Fruit fly (Drosophila melanogaster) whole organism, embryonic: Measurements from ENCODE around the gene ph-p.

ENCODE experiments used
- Atf3 ChIP-seq: fragments of 200-800 bp; sonication (Bioruptor generic); optimal IDR thresholded peaks from 3 replicates; lab custom pipeline; 2016; ENCODE audit warnings: missing biosample characterization, missing genetic modification characterization
- BtbVII ChIP-seq: fragments of 200-800 bp; sonication (Bioruptor generic); optimal IDR thresholded peaks from 3 replicates; lab custom pipeline; 2017; ENCODE audit warnings: missing biosample characterization, mild to moderate bottlenecking, missing genetic modification characterization
- CG10209 ChIP-seq: fragments of 200-800 bp; sonication (Bioruptor generic); optimal IDR thresholded peaks from 3 replicates; lab custom pipeline; 2017; ENCODE audit warnings: missing biosample characterization, mild to moderate bottlenecking, missing genetic modification characterization, missing genetic modification reagents
- CG1024 ChIP-seq: fragments of 200-800 bp; sonication (Bioruptor generic); IDR thresholded peaks from 2 replicates; pipeline ENCODE4 v1.3.6; 2022; ENCODE audit warnings: missing biosample characterization, missing genetic modification characterization
- CG11695 ChIP-seq: fragments of 200-800 bp; sonication (Bioruptor generic); IDR thresholded peaks from 3 replicates; pipeline ENCODE4 v1.3.6; 2022; ENCODE audit warnings: missing biosample characterization, missing genetic modification characterization
- CG1233 ChIP-seq: fragments of 200-800 bp; sonication (Bioruptor generic); optimal IDR thresholded peaks from 4 replicates; lab custom pipeline; 2018; ENCODE audit warnings: missing biosample characterization, mild to moderate bottlenecking, missing genetic modification characterization
- CG13123 ChIP-seq: fragments of 200-800 bp; sonication (Bioruptor generic); optimal IDR thresholded peaks from 2 replicates; lab custom pipeline; 2016; ENCODE audit warnings: missing biosample characterization, missing genetic modification characterization
- CG13296 ChIP-seq: fragments of 200-800 bp; sonication (Bioruptor generic); optimal IDR thresholded peaks from 3 replicates; lab custom pipeline; 2018; ENCODE audit warnings: missing biosample characterization, mild to moderate bottlenecking, missing genetic modification characterization
- CG14710 ChIP-seq: fragments of 200-800 bp; sonication (Bioruptor generic); optimal IDR thresholded peaks from 3 replicates; lab custom pipeline; 2019; ENCODE audit warnings: missing biosample characterization, mild to moderate bottlenecking, missing genetic modification characterization, moderate library complexity
- CG1603 ChIP-seq: fragments of 200-800 bp; sonication (Bioruptor generic); optimal IDR thresholded peaks from 2 replicates; lab custom pipeline; 2019; ENCODE audit warnings: missing biosample characterization, mild to moderate bottlenecking, missing genetic modification characterization, moderate library complexity
- CG16815 ChIP-seq: fragments of 200-800 bp; sonication (Bioruptor generic); optimal IDR thresholded peaks from 3 replicates; lab custom pipeline; 2017; ENCODE audit warnings: missing biosample characterization, mild to moderate bottlenecking, missing genetic modification characterization
- CG17912 ChIP-seq: fragments of 200-800 bp; sonication (Bioruptor generic); optimal IDR thresholded peaks from 2 replicates; lab custom pipeline; 2018; ENCODE audit warnings: missing biosample characterization, mild to moderate bottlenecking, missing genetic modification characterization
- CG2202 ChIP-seq: fragments of 200-800 bp; sonication (Bioruptor generic); optimal IDR thresholded peaks from 2 replicates; lab custom pipeline; 2018; ENCODE audit warnings: missing biosample characterization, mild to moderate bottlenecking, missing genetic modification characterization
- CG2889 ChIP-seq: fragments of 200-800 bp; sonication (Bioruptor generic); IDR thresholded peaks from 3 replicates; pipeline ENCODE4 v1.3.6; 2022; ENCODE audit warnings: missing biosample characterization, missing genetic modification characterization
- CG32772 ChIP-seq: fragments of 200-800 bp; sonication (Bioruptor generic); IDR thresholded peaks from 2 replicates; pipeline ENCODE4 v1.3.6; 2022; ENCODE audit warnings: missing biosample characterization, missing genetic modification characterization
- CG5953 ChIP-seq: fragments of 200-800 bp; sonication (Bioruptor generic); IDR thresholded peaks from 2 replicates; pipeline ENCODE4 v1.3.6; 2022; ENCODE audit warnings: missing biosample characterization, missing genetic modification characterization
- CG8944 ChIP-seq: fragments of 200-800 bp; sonication (Bioruptor generic); optimal IDR thresholded peaks from 3 replicates; lab custom pipeline; 2016; ENCODE audit warnings: missing biosample characterization, missing genetic modification characterization
- Dll ChIP-seq: fragments of 200-800 bp; sonication (Bioruptor generic); IDR thresholded peaks from 4 replicates; pipeline ENCODE4 v1.3.6; 2022; ENCODE audit warnings: missing biosample characterization, missing genetic modification characterization; ENCODE audit not compliant: partially characterized antibody
- ERR ChIP-seq: fragments of 200-800 bp; sonication (Bioruptor generic); optimal IDR thresholded peaks from 2 replicates; lab custom pipeline; 2016; ENCODE audit warnings: missing biosample characterization, missing genetic modification characterization
- Fer3 ChIP-seq: fragments of 200-800 bp; sonication (Bioruptor generic); optimal IDR thresholded peaks from 2 replicates; lab custom pipeline; 2018; ENCODE audit warnings: missing biosample characterization, mild to moderate bottlenecking, missing genetic modification characterization, moderate library complexity
- Gsc ChIP-seq: fragments of 200-800 bp; sonication (Bioruptor generic); IDR thresholded peaks from 2 replicates; pipeline ENCODE4 v1.3.6; 2022; ENCODE audit warnings: missing biosample characterization, missing genetic modification characterization
- HmgD ChIP-seq: fragments of 200-800 bp; sonication (Bioruptor generic); optimal IDR thresholded peaks from 3 replicates; lab custom pipeline; 2016; ENCODE audit warnings: missing biosample characterization, missing genetic modification characterization
- HmgZ ChIP-seq: fragments of 200-800 bp; sonication (Bioruptor generic); optimal IDR thresholded peaks from 2 replicates; lab custom pipeline; 2018; ENCODE audit warnings: missing biosample characterization, mild to moderate bottlenecking, missing genetic modification characterization
- Hmx ChIP-seq: fragments of 200-800 bp; sonication (Bioruptor generic); optimal IDR thresholded peaks from 2 replicates; lab custom pipeline; 2016; ENCODE audit warnings: missing biosample characterization, missing genetic modification characterization
- Hr3 ChIP-seq: fragments of 200-800 bp; sonication (Bioruptor generic); optimal IDR thresholded peaks from 3 replicates; lab custom pipeline; 2016; ENCODE audit warnings: missing biosample characterization, missing genetic modification characterization
- Hr51 ChIP-seq, 2 experiments: fragments of 200-800 bp; sonication (Bioruptor generic); optimal IDR thresholded peaks; 2 replicates in 1 of 2; 3 replicates in 1 of 2; lab custom pipeline; 2016 to 2018; ENCODE audit warnings: missing biosample characterization in 2 of 2, missing genetic modification characterization in 2 of 2, mild to moderate bottlenecking in 1 of 2, moderate library complexity in 1 of 2
- Lpt ChIP-seq: fragments of >200 bp; optimal IDR thresholded peaks from 2 replicates; lab custom pipeline; 2018; ENCODE audit warnings: missing biosample characterization, missing genetic modification characterization
- MTF-1 ChIP-seq: fragments of 200-800 bp; sonication (Bioruptor generic); optimal IDR thresholded peaks from 2 replicates; lab custom pipeline; 2018; ENCODE audit warnings: missing biosample characterization, mild to moderate bottlenecking, missing genetic modification characterization, borderline replicate concordance
- Neu2 ChIP-seq: fragments of 200-800 bp; sonication (Bioruptor generic); optimal IDR thresholded peaks from 3 replicates; lab custom pipeline; 2016; ENCODE audit warnings: missing biosample characterization, missing genetic modification characterization, borderline replicate concordance
- Nf-YB ChIP-seq: fragments of 200-800 bp; sonication (Bioruptor generic); optimal IDR thresholded peaks from 3 replicates; lab custom pipeline; 2019; ENCODE audit warnings: missing biosample characterization, mild to moderate bottlenecking, missing genetic modification characterization, moderate library complexity
- Oaz ChIP-seq: fragments of 200-800 bp; sonication (Bioruptor generic); IDR thresholded peaks from 2 replicates; pipeline ENCODE4 v1.3.6; 2022; ENCODE audit warnings: missing biosample characterization, missing genetic modification characterization
- Side ChIP-seq: fragments of 200-800 bp; sonication (Bioruptor generic); optimal IDR thresholded peaks from 2 replicates; lab custom pipeline; 2016; ENCODE audit warnings: missing biosample characterization, missing genetic modification characterization
- ac ChIP-seq: fragments of 200-800 bp; sonication (Bioruptor generic); optimal IDR thresholded peaks from 3 replicates; lab custom pipeline; 2017; ENCODE audit warnings: missing biosample characterization, mild to moderate bottlenecking, missing genetic modification characterization
- az2 ChIP-seq: fragments of 200-800 bp; sonication (Bioruptor generic); optimal IDR thresholded peaks from 3 replicates; lab custom pipeline; 2016; ENCODE audit warnings: missing biosample characterization, missing genetic modification characterization
- croc ChIP-seq: fragments of 200-800 bp; sonication (Bioruptor generic); conservative IDR thresholded peaks from 3 replicates; pipeline ENCODE4 v1.3.6; 2022; ENCODE audit warnings: missing biosample characterization, missing genetic modification characterization
- crol ChIP-seq: fragments of 200-800 bp; sonication (Bioruptor generic); IDR thresholded peaks from 2 replicates; pipeline ENCODE4 v1.3.6; 2022; ENCODE audit warnings: missing biosample characterization, missing genetic modification characterization
- gcm2 ChIP-seq: fragments of 200-800 bp; sonication (Bioruptor generic); optimal IDR thresholded peaks from 2 replicates; lab custom pipeline; 2016; ENCODE audit warnings: missing biosample characterization, missing genetic modification characterization
- gro ChIP-seq: fragments of 200-800 bp; sonication (Bioruptor generic); optimal IDR thresholded peaks from 2 replicates; lab custom pipeline; 2016; ENCODE audit warnings: missing biosample characterization, missing genetic modification characterization
- lbe ChIP-seq: fragments of 200-800 bp; sonication (Bioruptor generic); optimal IDR thresholded peaks from 2 replicates; lab custom pipeline; 2016; ENCODE audit warnings: missing biosample characterization, mild to moderate bottlenecking, missing genetic modification characterization
- lola ChIP-seq, 3 experiments: fragments of >200 bp in 2 of 3; fragments of 200-800 bp in 1 of 3; sonication (Bioruptor generic) in 1 of 3; optimal IDR thresholded peaks; 2 replicates each; lab custom pipeline; 2017 to 2019; ENCODE audit warnings: missing biosample characterization in 3 of 3, missing genetic modification characterization in 3 of 3, mild to moderate bottlenecking in 1 of 3, moderate library complexity in 1 of 3
- nerfin-1 ChIP-seq: fragments of 200-800 bp; sonication (Bioruptor generic); optimal IDR thresholded peaks from 3 replicates; lab custom pipeline; 2019; ENCODE audit warnings: missing biosample characterization, mild to moderate bottlenecking, missing genetic modification characterization, moderate library complexity
- nerfin-2 ChIP-seq: fragments of 200-800 bp; sonication (Bioruptor generic); IDR thresholded peaks from 2 replicates; pipeline ENCODE4 v1.3.6; 2022; ENCODE audit warnings: missing biosample characterization, missing genetic modification characterization; ENCODE audit not compliant: partially characterized antibody
- org-1 ChIP-seq: fragments of 200-800 bp; sonication (Bioruptor generic); optimal IDR thresholded peaks from 2 replicates; lab custom pipeline; 2017; ENCODE audit warnings: missing biosample characterization, missing genetic modification characterization
- pho ChIP-seq: fragments of 200-800 bp; sonication (Bioruptor generic); optimal IDR thresholded peaks from 2 replicates; lab custom pipeline; 2016; ENCODE audit warnings: missing biosample characterization, missing genetic modification characterization
- psq ChIP-seq: fragments of 200-800 bp; sonication (Bioruptor generic); optimal IDR thresholded peaks from 2 replicates; lab custom pipeline; 2017; ENCODE audit warnings: missing biosample characterization, missing genetic modification characterization
- ro ChIP-seq: fragments of 200-800 bp; sonication (Bioruptor generic); IDR thresholded peaks from 2 replicates; pipeline ENCODE4 v1.3.6; 2022; ENCODE audit warnings: missing biosample characterization, missing genetic modification characterization
- slp2 ChIP-seq: fragments of 200-800 bp; sonication (Bioruptor generic); optimal IDR thresholded peaks from 2 replicates; lab custom pipeline; 2016; ENCODE audit warnings: missing biosample characterization, missing genetic modification characterization
- stwl ChIP-seq: fragments of 200-800 bp; sonication (Bioruptor generic); optimal IDR thresholded peaks from 3 replicates; lab custom pipeline; 2018; ENCODE audit warnings: missing biosample characterization, mild to moderate bottlenecking, missing genetic modification characterization, moderate library complexity
- wek ChIP-seq: fragments of 200-800 bp; sonication (Bioruptor generic); optimal IDR thresholded peaks from 3 replicates; lab custom pipeline; 2018; ENCODE audit warnings: missing biosample characterization, mild to moderate bottlenecking, missing genetic modification characterization, moderate library complexity

The ph-p gene

DNA sequence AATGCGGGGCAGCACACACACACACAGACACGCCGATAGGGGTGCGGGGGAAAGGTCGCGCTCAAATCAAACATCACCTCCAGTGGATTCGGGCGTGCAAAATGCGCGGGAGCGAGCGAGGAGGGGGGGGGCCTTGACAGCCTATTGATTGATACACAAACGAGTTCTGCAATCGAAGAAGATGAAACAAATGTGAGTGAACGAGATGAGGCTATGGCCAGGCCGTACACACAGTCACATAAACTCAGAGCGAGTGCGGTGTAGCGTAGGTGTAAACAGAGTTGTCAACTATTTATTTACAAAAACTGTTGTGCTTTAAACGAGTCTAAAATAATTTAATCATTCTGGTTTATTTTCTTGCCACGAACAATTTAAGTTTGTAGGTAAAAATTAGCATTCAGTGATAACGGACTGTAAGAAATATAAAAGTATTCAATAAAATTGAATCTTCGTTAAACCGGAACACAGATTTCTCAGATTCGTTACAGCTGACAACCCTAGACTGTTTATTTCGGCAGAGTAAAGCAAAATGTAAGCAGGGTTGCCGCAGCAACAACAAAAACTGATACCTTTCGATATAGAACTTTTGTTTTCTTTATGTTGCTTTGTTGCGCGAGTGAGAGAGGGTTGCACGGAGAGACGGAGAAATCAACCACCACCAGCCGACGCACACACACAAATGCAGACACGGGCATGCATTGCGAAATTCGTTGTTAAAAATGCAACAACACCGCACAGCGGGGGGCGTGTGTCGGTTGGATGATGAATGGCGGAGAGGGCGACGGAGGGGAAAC is 3.0 kb downstream of the ph-p start (continued):
- TF ChIP-seq lbe (GFP tag; lab: Kevin White, UChicago), result peak; percentile 75
- peak; percentile 42 for TF ChIP-seq CG17912
- peak; percentile 72 for TF ChIP-seq gcm2 (GFP tag; lab: Kevin White, UChicago)
- peak; percentile 77 for TF ChIP-seq CG8944 (GFP tag; lab: Kevin White, UChicago)
- TF ChIP-seq CG1233 (GFP tag; lab: Kevin White, UChicago), result peak; percentile 91
- TF ChIP-seq BtbVII (GFP tag; lab: Kevin White, UChicago), result peak; percentile 93
- no peak for TF ChIP-seq HmgD
- no peak for TF ChIP-seq Lpt
- TF ChIP-seq CG2889 (GFP tag; lab: Robert Waterston, UW), result peak; percentile 74; the same call in 1 of the 3 replicates
- TF ChIP-seq Hr3, result peak; percentile 76
- peak; percentile 76 for TF ChIP-seq Oaz (GFP tag; lab: Robert Waterston, UW)
- peak; percentile 77 for TF ChIP-seq pho (GFP tag; lab: Kevin White, UChicago)
- peak; percentile 76 for TF ChIP-seq Hmx (GFP tag; lab: Kevin White, UChicago)
- TF ChIP-seq org-1 (GFP tag; lab: Kevin White, UChicago), result peak; percentile 85
- TF ChIP-seq CG32772, result peak; percentile 76
- TF ChIP-seq CG10209 (GFP tag; lab: Kevin White, UChicago), result peak; percentile 90
- TF ChIP-seq CG11695 (GFP tag; lab: Robert Waterston, UW), result peak; percentile 92
- peak; percentile 71 for TF ChIP-seq CG13123 (GFP tag; lab: Kevin White, UChicago)
- no peak for TF ChIP-seq nerfin-2 (GFP tag; lab: Robert Waterston, UW)
- TF ChIP-seq Fer3 (tag; lab: Kevin White, UChicago), result peak; percentile 92
- peak; percentile 66 for TF ChIP-seq CG16815
- peak; percentile 40 for TF ChIP-seq CG1024 (GFP tag; lab: Robert Waterston, UW)
- peak; percentile 60 for TF ChIP-seq CG5953 (GFP tag; lab: Robert Waterston, UW)
- peak; percentile 83 for TF ChIP-seq MTF-1
- TF ChIP-seq ac (GFP tag; lab: Kevin White, UChicago), result peak; percentile 77
- peak; percentile 69 for TF ChIP-seq gro
- peak; percentile 86 for TF ChIP-seq nerfin-1 (tag; lab: Kevin White, UChicago)
- TF ChIP-seq stwl, result peak; percentile 53
- TF ChIP-seq Atf3 (GFP tag; lab: Kevin White, UChicago), result peak; percentile 71
- peak; percentile 80 for TF ChIP-seq Side (GFP tag; lab: Kevin White, UChicago)
- TF ChIP-seq Neu2, result peak; percentile 44
- TF ChIP-seq slp2, result peak; percentile 65
- TF ChIP-seq lola (GFP tag; optimal IDR thresholded peaks at IDR 0.05; lab: Kevin White, UChicago), result peak in 1 of 3 experiments; percentile 87
- TF ChIP-seq ERR (GFP tag; lab: Kevin White, UChicago), result peak; percentile 70
- TF ChIP-seq Dll (GFP tag; lab: Robert Waterston, UW), result no peak
- peak; percentile 90 for TF ChIP-seq CG1603 (tag; lab: Kevin White, UChicago)
- TF ChIP-seq az2, result peak; percentile 85
- TF ChIP-seq Nf-YB (GFP tag; lab: Kevin White, UChicago), result peak; percentile 74
- TF ChIP-seq CG13296 (GFP tag; lab: Kevin White, UChicago), result peak; percentile 95
- peak; percentile 92 for TF ChIP-seq CG14710 (tag; lab: Kevin White, UChicago)
- TF ChIP-seq CG2202, result peak; percentile 83
- peak; percentile 98 for TF ChIP-seq crol (GFP tag; lab: Robert Waterston, UW)
- TF ChIP-seq ro (GFP tag; lab: Robert Waterston, UW), result peak; percentile 48; the same call in 1 of the 2 replicates
- TF ChIP-seq croc (GFP tag; lab: Robert Waterston, UW), result peak; percentile 76
- peak; percentile 56 for TF ChIP-seq psq
- peak; percentile 65 to 92 for TF ChIP-seq Hr51 (GFP tag; optimal IDR thresholded peaks at IDR 0.05; lab: Kevin White, UChicago)
- no peak for TF ChIP-seq Gsc (GFP tag; lab: Robert Waterston, UW)
- TF ChIP-seq wek (GFP tag; lab: Kevin White, UChicago), result peak; percentile 71
- peak; percentile 93 for TF ChIP-seq HmgZ
